Worm (Caenorhabditis elegans): Measurements from ENCODE around the gene rpl-23.

DNA sequence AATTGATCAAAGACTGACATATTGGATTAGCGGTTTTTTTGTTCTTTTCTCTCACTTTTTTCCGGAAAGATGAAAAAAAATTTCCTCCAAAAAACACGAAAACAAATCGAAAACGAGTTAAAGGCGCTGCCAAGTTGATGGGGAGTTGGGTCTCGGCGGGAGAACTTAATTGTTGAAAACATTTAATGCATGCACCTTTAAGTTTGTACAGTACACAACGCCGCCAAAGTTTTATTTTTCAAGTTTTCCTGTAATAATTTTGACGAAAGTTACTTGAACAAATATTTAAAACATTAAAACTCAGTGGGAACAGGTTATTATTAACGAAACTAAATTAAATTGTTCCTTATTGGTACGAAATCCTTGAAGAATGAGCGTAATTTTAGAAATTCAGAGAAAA lies 4.4 kb downstream of the rpl-23 start:
- TF ChIP-seq ztf-11 (tag; optimal IDR thresholded peaks at IDR 0.05) (no peak), nhr-28 (tag; optimal IDR thresholded peaks at IDR 0.05) (no peak), lin-32 (GFP tag; optimal IDR thresholded peaks at IDR 0.05) (no peak), unc-62 (GFP tag; optimal IDR thresholded peaks at IDR 0.05) (no peak), pha-4 (tag; optimal IDR thresholded peaks at IDR 0.05) (no peak), nhr-76 (tag; optimal IDR thresholded peaks at IDR 0.05) (no peak), snpc-4 (tag; optimal IDR thresholded peaks at IDR 0.05) (no peak), lsy-2 (tag; optimal IDR thresholded peaks at IDR 0.05) (no peak), ces-1 (GFP tag; optimal IDR thresholded peaks at IDR 0.05) (no peak), lin-13 (tag; optimal IDR thresholded peaks at IDR 0.05) (no peak)

All from whole organism, mixed stage, embryonic.